Worm (Caenorhabditis elegans): Measurements from ENCODE around the gene dmsr-9.

Gene dmsr-9

ce11 chrV:6803992-6804391 is 4.5 kb upstream of the dmsr-9 start, which contains the start of gene dmsr-11:
TSS of gene dmsr-11 (minus strand) at chrV:6804092.
- no peak for TF ChIP-seq aly-2 (tag; optimal IDR thresholded peaks at IDR 0.05)
- no peak for TF ChIP-seq ceh-16 (tag; optimal IDR thresholded peaks at IDR 0.05)
- no peak for TF ChIP-seq zag-1 (tag; optimal IDR thresholded peaks at IDR 0.05)

- TF ChIP-seq ztf-1 (GFP tag; conservative IDR thresholded peaks at IDR 0.05) (no peak), sma-9 (GFP tag; optimal IDR thresholded peaks at IDR 0.05) (no peak), sma-9 (tag; optimal IDR thresholded peaks at IDR 0.05) (no peak), fos-1 (tag; optimal IDR thresholded peaks at IDR 0.05) (no peak), nhr-25 (tag; optimal IDR thresholded peaks at IDR 0.05) (no peak), gmeb-1 (tag; optimal IDR thresholded peaks at IDR 0.05) (no peak), C34F6.9 (tag; optimal IDR thresholded peaks at IDR 0.05) (no peak), nhr-21 (tag; optimal IDR thresholded peaks at IDR 0.05) (no peak), nhr-23 (tag; optimal IDR thresholded peaks at IDR 0.05) (no peak), ZK546.5 (tag; optimal IDR thresholded peaks at IDR 0.05) (no peak), zag-1 (tag; optimal IDR thresholded peaks at IDR 0.05) (no peak), alr-1 (tag; optimal IDR thresholded peaks at IDR 0.05) (no peak), skn-1 (tag; optimal IDR thresholded peaks at IDR 0.05) (no peak), lin-13 (GFP tag; optimal IDR thresholded peaks at IDR 0.05) (no peak), blmp-1 (tag; optimal IDR thresholded peaks at IDR 0.05; ENCODE audit: insufficient read depth) (no peak), sma-3 (GFP tag; optimal IDR thresholded peaks at IDR 0.05) (no peak), mbf-1 (tag; optimal IDR thresholded peaks at IDR 0.05) (no peak)
These were observed 2.4 kb upstream of the dmsr-9 start, which contains the start of gene dmsr-10 for ce11 chrV:6801850-6802249. TSS of gene dmsr-10 (minus strand) at chrV:6801950.

- TF ChIP-seq sma-3 (GFP tag; optimal IDR thresholded peaks at IDR 0.05) (no peak), nhr-237 (tag; optimal IDR thresholded peaks at IDR 0.05) (no peak), sma-9 (GFP tag; optimal IDR thresholded peaks at IDR 0.05) (peak; percentile 56), sma-9 (tag; optimal IDR thresholded peaks at IDR 0.05) (no peak), mdl-1 (tag; optimal IDR thresholded peaks at IDR 0.05) (peak in 1 of 2 experiments; percentile 41), C34F6.9 (tag; optimal IDR thresholded peaks at IDR 0.05) (peak; percentile 22), crh-2 (tag; optimal IDR thresholded peaks at IDR 0.05) (peak; percentile 31), lsy-2 (tag; optimal IDR thresholded peaks at IDR 0.05) (peak in 1 of 2 experiments; percentile 50), F13H6.1 (tag; optimal IDR thresholded peaks at IDR 0.05) (peak; percentile 38), snpc-4 (tag; optimal IDR thresholded peaks at IDR 0.05) (no peak), nhr-25 (tag; optimal IDR thresholded peaks at IDR 0.05) (peak; percentile 41), sem-4 (tag; optimal IDR thresholded peaks at IDR 0.05) (peak; percentile 28), nhr-129 (tag; optimal IDR thresholded peaks at IDR 0.05) (peak; percentile 41), fos-1 (tag; optimal IDR thresholded peaks at IDR 0.05) (peak; percentile 87), unc-55 (GFP tag; optimal IDR thresholded peaks at IDR 0.05) (peak; percentile 65)
These were observed 2.6 kb downstream of the dmsr-9 start for ce11 chrV:6796894-6797293.

ce11 chrV:6796264-6796663 is 3.2 kb downstream of the dmsr-9 start:
- TF ChIP-seq Y55F3AM.14 (GFP tag; optimal IDR thresholded peaks at IDR 0.05) (no peak), gmeb-1 (tag; optimal IDR thresholded peaks at IDR 0.05) (no peak), nhr-129 (tag; optimal IDR thresholded peaks at IDR 0.05) (no peak), aly-2 (tag; optimal IDR thresholded peaks at IDR 0.05) (no peak), unc-55 (GFP tag; optimal IDR thresholded peaks at IDR 0.05) (no peak), lin-39 (tag; optimal IDR thresholded peaks at IDR 0.05) (no peak), crh-2 (tag; optimal IDR thresholded peaks at IDR 0.05) (peak; percentile 83), unc-39 (tag; optimal IDR thresholded peaks at IDR 0.05) (no peak), C34F6.9 (tag; optimal IDR thresholded peaks at IDR 0.05) (peak; percentile 7), R02D3.7 (tag; optimal IDR thresholded peaks at IDR 0.05) (no peak), ztf-4 (tag; optimal IDR thresholded peaks at IDR 0.05) (no peak), ceh-16 (tag; optimal IDR thresholded peaks at IDR 0.05) (no peak)

ce11 chrV:6793744-6794239 is 5.7 kb downstream of the dmsr-9 start, which contains the start of gene ZC404.1:
TSS of gene ZC404.1 (plus strand) at chrV:6794189.
- no peak for TF ChIP-seq skn-1 (tag; optimal IDR thresholded peaks at IDR 0.05)
- TF ChIP-seq nhr-21 (tag; optimal IDR thresholded peaks at IDR 0.05), result no peak
- TF ChIP-seq unc-39 (tag; optimal IDR thresholded peaks at IDR 0.05), result no peak
- TF ChIP-seq mbf-1 (tag; optimal IDR thresholded peaks at IDR 0.05), result no peak
- TF ChIP-seq ztf-11 (tag; optimal IDR thresholded peaks at IDR 0.05), result no peak
- no peak for TF ChIP-seq ztf-4 (tag; optimal IDR thresholded peaks at IDR 0.05)
- no peak for TF ChIP-seq lin-11 (tag; optimal IDR thresholded peaks at IDR 0.05)
- no peak for TF ChIP-seq blmp-1 (tag; optimal IDR thresholded peaks at IDR 0.05; ENCODE audit: insufficient read depth)
- no peak for TF ChIP-seq elt-3 (tag; optimal IDR thresholded peaks at IDR 0.05)
- TF ChIP-seq ama-1 (optimal IDR thresholded peaks at IDR 0.05), result no peak
- TF ChIP-seq egl-27 (tag; optimal IDR thresholded peaks at IDR 0.05), result no peak
- no peak for TF ChIP-seq crh-2 (tag; optimal IDR thresholded peaks at IDR 0.05)
- peak; percentile 6 for TF ChIP-seq nhr-129 (tag; optimal IDR thresholded peaks at IDR 0.05)
- no peak for TF ChIP-seq ceh-82 (tag; optimal IDR thresholded peaks at IDR 0.05)
- TF ChIP-seq peb-1 (tag; optimal IDR thresholded peaks at IDR 0.05), result no peak
- TF ChIP-seq dmd-4 (tag; optimal IDR thresholded peaks at IDR 0.05), result no peak
- TF ChIP-seq nhr-10 (tag; optimal IDR thresholded peaks at IDR 0.05), result no peak
- no peak for TF ChIP-seq sma-9 (GFP tag; optimal IDR thresholded peaks at IDR 0.05)
- no peak for TF ChIP-seq sma-9 (tag; optimal IDR thresholded peaks at IDR 0.05)
- no peak for TF ChIP-seq alr-1 (tag; optimal IDR thresholded peaks at IDR 0.05)
- no peak for TF ChIP-seq nhr-25 (tag; optimal IDR thresholded peaks at IDR 0.05)
- no peak for TF ChIP-seq nhr-77 (tag; optimal IDR thresholded peaks at IDR 0.05)
- no peak for TF ChIP-seq mab-5 (tag; optimal IDR thresholded peaks at IDR 0.05)
- no peak for TF ChIP-seq lin-13 (GFP tag; optimal IDR thresholded peaks at IDR 0.05)
- TF ChIP-seq aly-2 (tag; optimal IDR thresholded peaks at IDR 0.05), result no peak
- TF ChIP-seq fos-1 (tag; optimal IDR thresholded peaks at IDR 0.05), result no peak
- TF ChIP-seq R02D3.7 (tag; optimal IDR thresholded peaks at IDR 0.05), result no peak
